Worm (Caenorhabditis elegans) whole organism, late embryonic: ENCODE data around the gene Y41C4A.8.

ENCODE experiments used
- F13H6.1 ChIP-seq: sonication (generic microtip); optimal IDR thresholded peaks from 2 replicates; lab custom pipeline; 2016; ENCODE audit warnings: missing genetic modification characterization, missing compliant biosample characterization
- ahr-1 ChIP-seq: sonication (generic microtip); optimal IDR thresholded peaks from 2 replicates; lab custom pipeline; 2016; ENCODE audit warnings: missing genetic modification characterization, missing compliant biosample characterization
- ceh-18 ChIP-seq: sonication (generic microtip); optimal IDR thresholded peaks from 2 replicates; lab custom pipeline; 2016; ENCODE audit warnings: missing genetic modification characterization, missing compliant biosample characterization
- ceh-45 ChIP-seq: fragments of 200-800 bp; sonication (Bioruptor generic); IDR thresholded peaks from 2 replicates; pipeline ENCODE4 v1.3.6; 2022; ENCODE audit warnings: missing genetic modification reagents, missing genetic modification characterization, missing compliant biosample characterization
- elt-2 ChIP-seq: sonication (generic microtip); optimal IDR thresholded peaks from 2 replicates; lab custom pipeline; 2016; ENCODE audit warnings: missing genetic modification reagents, missing genetic modification characterization, missing compliant biosample characterization
- pha-4 ChIP-seq: fragments of 150-350 bp; optimal IDR thresholded peaks from 2 replicates; lab custom pipeline; 2018; ENCODE audit warnings: missing biosample characterization, missing genetic modification reagents, missing genetic modification characterization
- rnt-1 ChIP-seq: sonication (generic microtip); optimal IDR thresholded peaks from 2 replicates; lab custom pipeline; 2016; ENCODE audit warnings: missing genetic modification characterization, missing compliant biosample characterization

DNA sequence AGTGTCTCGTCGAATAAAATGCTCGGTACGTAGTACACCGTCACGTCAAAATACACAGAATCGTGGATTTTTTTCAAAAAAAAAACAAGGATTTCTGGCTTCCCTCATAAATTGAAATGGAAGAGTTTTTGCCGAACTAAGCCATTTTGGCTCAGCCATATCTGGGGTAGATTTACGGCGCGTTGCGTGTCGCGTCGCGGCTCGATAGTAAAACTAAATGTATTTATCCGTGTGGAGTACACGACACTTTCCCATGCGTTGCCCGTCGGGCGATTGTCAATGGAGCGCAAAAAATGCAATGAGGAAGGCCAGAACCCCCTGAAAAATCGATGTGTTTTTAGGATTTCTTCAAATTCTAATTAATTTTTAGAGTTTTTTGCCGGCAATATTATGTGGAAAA, 41.6 kb upstream of the Y41C4A.8 start:
- TF ChIP-seq ahr-1: no peak
- no peak for TF ChIP-seq ceh-45
- TF ChIP-seq elt-2 (tag; lab: Kevin White, UChicago): no peak
- TF ChIP-seq rnt-1 (tag; lab: Kevin White, UChicago): no peak
- no peak for TF ChIP-seq F13H6.1
- TF ChIP-seq ceh-18 (tag; lab: Kevin White, UChicago): no peak
- TF ChIP-seq pha-4 (tag; lab: Kevin White, UChicago): no peak
